Fruit fly (Drosophila melanogaster): ENCODE data around the gene CG31698.

CG31698 gene

dm6 chr2L:3144709-3145108, 28.9 kb downstream of the CG31698 start, which contains the start of gene toc:
Gene toc (minus strand): TSS chr2L:3144786.
- TF ChIP-seq lola (GFP tag; optimal IDR thresholded peaks at IDR 0.05) (no peak), Hr83 (GFP tag; optimal IDR thresholded peaks at IDR 0.05; ENCODE audit: poor library complexity, severe bottlenecking) (peak; percentile 35), brk (GFP tag; optimal IDR thresholded peaks at IDR 0.05) (peak; percentile 21), Myc (optimal IDR thresholded peaks at IDR 0.05) (peak; percentile 79)

dm6 chr2L:3143908-3144307, 29.7 kb downstream of the CG31698 start:
- TF ChIP-seq Jra (GFP tag; optimal IDR thresholded peaks at IDR 0.05) (no peak), sv (GFP tag; optimal IDR thresholded peaks at IDR 0.05) (no peak), lola (GFP tag; optimal IDR thresholded peaks at IDR 0.05) (no peak), fru (GFP tag; optimal IDR thresholded peaks at IDR 0.05) (no peak), CrebA (GFP tag; optimal IDR thresholded peaks at IDR 0.05; ENCODE audit: borderline replicate concordance) (no peak), OdsH (GFP tag; optimal IDR thresholded peaks at IDR 0.05) (no peak), dmrt93B (GFP tag; optimal IDR thresholded peaks at IDR 0.05) (no peak), sage (GFP tag; optimal IDR thresholded peaks at IDR 0.05) (no peak), GATAd (GFP tag; optimal IDR thresholded peaks at IDR 0.05) (no peak), usp (GFP tag; optimal IDR thresholded peaks at IDR 0.05) (no peak), CG9705 (GFP tag; optimal IDR thresholded peaks at IDR 0.05) (no peak), Abd-B (GFP tag; optimal IDR thresholded peaks at IDR 0.05) (no peak), jim (GFP tag; optimal IDR thresholded peaks at IDR 0.05) (no peak), woc (GFP tag; optimal IDR thresholded peaks at IDR 0.05) (no peak), Mio (GFP tag; optimal IDR thresholded peaks at IDR 0.05) (no peak), dsf (GFP tag; optimal IDR thresholded peaks at IDR 0.05; ENCODE audit: borderline replicate concordance) (no peak), brk (GFP tag; optimal IDR thresholded peaks at IDR 0.05) (no peak)

dm6 chr2L:3131641-3132040, 42.0 kb downstream of the CG31698 start:
- TF ChIP-seq Vsx2 (GFP tag; optimal IDR thresholded peaks at IDR 0.05; ENCODE audit: partially characterized antibody) = peak; percentile 36
- TF ChIP-seq Myc (optimal IDR thresholded peaks at IDR 0.05) = peak; percentile 75
- TF ChIP-seq Abd-B (GFP tag; optimal IDR thresholded peaks at IDR 0.05) = peak; percentile 44
- no peak for TF ChIP-seq CrebA (GFP tag; optimal IDR thresholded peaks at IDR 0.05; ENCODE audit: borderline replicate concordance)
- TF ChIP-seq Rel (GFP tag; optimal IDR thresholded peaks at IDR 0.05) = no peak
- TF ChIP-seq Rel (tag; optimal IDR thresholded peaks at IDR 0.05) = no peak
- no peak for TF ChIP-seq dl (GFP tag; optimal IDR thresholded peaks at IDR 0.05; ENCODE audit: insufficient read depth in 1 of 2, partially characterized antibody in 2 of 2)
- TF ChIP-seq N (GFP tag; optimal IDR thresholded peaks at IDR 0.05) = peak; percentile 83

dm6 chr2L:3130417-3130816, 43.2 kb downstream of the CG31698 start:
- TF ChIP-seq CrebA (GFP tag; optimal IDR thresholded peaks at IDR 0.05; ENCODE audit: borderline replicate concordance) (no peak), Jra (GFP tag; optimal IDR thresholded peaks at IDR 0.05) (no peak)

- TF ChIP-seq pan (optimal IDR thresholded peaks at IDR 0.05) (no peak), psq (GFP tag; optimal IDR thresholded peaks at IDR 0.05) (no peak), Jra (GFP tag; optimal IDR thresholded peaks at IDR 0.05) (no peak), sv (GFP tag; optimal IDR thresholded peaks at IDR 0.05) (no peak), br (GFP tag; optimal IDR thresholded peaks at IDR 0.05) (no peak), sage (GFP tag; optimal IDR thresholded peaks at IDR 0.05) (no peak), rgr (GFP tag; optimal IDR thresholded peaks at IDR 0.05) (no peak), OdsH (GFP tag; optimal IDR thresholded peaks at IDR 0.05) (no peak), Vsx2 (GFP tag; optimal IDR thresholded peaks at IDR 0.05; ENCODE audit: partially characterized antibody) (no peak), Dfd (GFP tag; optimal IDR thresholded peaks at IDR 0.05) (no peak)
Observed at dm6 chr2L:3128335-3128734, 45.3 kb downstream of the CG31698 start, which contains the start of gene CG15403. Gene CG15403 (plus strand): TSS chr2L:3128635.

dm6 chr2L:3127813-3128212, 45.8 kb downstream of the CG31698 start:
- no peak for TF ChIP-seq Mio (GFP tag; optimal IDR thresholded peaks at IDR 0.05)
- no peak for TF ChIP-seq woc (GFP tag; optimal IDR thresholded peaks at IDR 0.05)
- no peak for TF ChIP-seq CG9705 (GFP tag; optimal IDR thresholded peaks at IDR 0.05)
- no peak for TF ChIP-seq Hr83 (GFP tag; optimal IDR thresholded peaks at IDR 0.05; ENCODE audit: poor library complexity, severe bottlenecking)
- no peak for TF ChIP-seq Rel (GFP tag; optimal IDR thresholded peaks at IDR 0.05)
- no peak for TF ChIP-seq Rel (tag; optimal IDR thresholded peaks at IDR 0.05)
- TF ChIP-seq lola (GFP tag; optimal IDR thresholded peaks at IDR 0.05) = no peak
- no peak for TF ChIP-seq ey (GFP tag; optimal IDR thresholded peaks at IDR 0.05)
- no peak for TF ChIP-seq Dif (GFP tag; optimal IDR thresholded peaks at IDR 0.05; ENCODE audit: partially characterized antibody)
- no peak for TF ChIP-seq CG32264 (GFP tag; optimal IDR thresholded peaks at IDR 0.05)
- no peak for TF ChIP-seq Hr78 (GFP tag; optimal IDR thresholded peaks at IDR 0.05)
- no peak for TF ChIP-seq pan (optimal IDR thresholded peaks at IDR 0.05)
- no peak for TF ChIP-seq Vsx2 (GFP tag; optimal IDR thresholded peaks at IDR 0.05; ENCODE audit: partially characterized antibody)
- TF ChIP-seq tai (GFP tag; optimal IDR thresholded peaks at IDR 0.05) = no peak
- no peak for TF ChIP-seq rgr (GFP tag; optimal IDR thresholded peaks at IDR 0.05)
- TF ChIP-seq dmrt93B (GFP tag; optimal IDR thresholded peaks at IDR 0.05) = no peak

All from whole organism, wandering third instar larva.